Fruit fly (Drosophila melanogaster): ENCODE measurements around the gene RluA-2.

The RluA-2 gene

DNA sequence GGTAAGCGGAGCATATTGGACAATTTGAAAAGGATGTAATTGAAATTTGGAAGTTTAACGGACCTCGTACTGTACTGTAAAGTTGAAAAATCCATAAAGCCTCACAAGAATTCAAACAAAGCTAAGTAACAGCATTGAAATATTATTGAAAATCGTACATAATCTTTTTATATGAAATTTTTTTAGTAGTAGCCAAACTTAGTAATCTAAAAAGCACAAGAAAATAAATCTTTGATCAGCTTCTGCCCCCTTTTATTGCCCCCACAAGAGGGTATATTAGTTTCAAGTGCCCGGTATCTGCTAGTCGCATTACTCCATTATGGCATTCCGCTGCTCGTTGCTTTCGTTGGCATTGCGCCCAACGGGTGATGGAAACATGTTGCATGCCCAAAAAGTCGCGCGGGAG is 10.0 kb upstream of the RluA-2 start (continued):
- TF ChIP-seq CG6813 (GFP tag; optimal IDR thresholded peaks at IDR 0.05) = peak; percentile 61
- TF ChIP-seq Hey (tag; optimal IDR thresholded peaks at IDR 0.05) = no peak
- peak; percentile 21 for TF ChIP-seq CG2116 (GFP tag; optimal IDR thresholded peaks at IDR 0.05)
- TF ChIP-seq CG42726 (GFP tag; IDR thresholded peaks at IDR 0.05; ENCODE audit: partially characterized antibody) = no peak
- peak; percentile 65 for TF ChIP-seq sd (tag; optimal IDR thresholded peaks at IDR 0.05)
- TF ChIP-seq CG3847 (GFP tag; IDR thresholded peaks at IDR 0.05) = 0 out of 2 replicates have a peak, but pooled peaks have one; percentile 26
- TF ChIP-seq CG14667 (GFP tag; IDR thresholded peaks at IDR 0.05) = no peak
- TF ChIP-seq zfh2 (GFP tag; optimal IDR thresholded peaks at IDR 0.05) = no peak
- TF ChIP-seq NFAT (GFP tag; IDR thresholded peaks at IDR 0.05) = peak; percentile 14; the same call in 1 of the 2 replicates
- TF ChIP-seq CG2712 (tag; optimal IDR thresholded peaks at IDR 0.05) = peak; percentile 86
- TF ChIP-seq CG4854 (GFP tag; optimal IDR thresholded peaks at IDR 0.05) = peak; percentile 14
- no peak for TF ChIP-seq CG7745 (tag; optimal IDR thresholded peaks at IDR 0.05)
- peak; percentile 32 for TF ChIP-seq CG6654 (GFP tag; optimal IDR thresholded peaks at IDR 0.05)
- TF ChIP-seq CG31388 (GFP tag; optimal IDR thresholded peaks at IDR 0.05) = peak; percentile 40
- TF ChIP-seq CG5180 (GFP tag; optimal IDR thresholded peaks at IDR 0.05) = peak; percentile 82
- TF ChIP-seq CG3281 (GFP tag; optimal IDR thresholded peaks at IDR 0.05) = peak; percentile 40
- TF ChIP-seq tin (GFP tag; optimal IDR thresholded peaks at IDR 0.05) = peak; percentile 63
- TF ChIP-seq Rx (GFP tag; IDR thresholded peaks at IDR 0.05) = peak; percentile 26; the same call in 1 of the 2 replicates
- TF ChIP-seq en (GFP tag; optimal IDR thresholded peaks at IDR 0.05) = peak; percentile 1
- peak; percentile 10 for TF ChIP-seq psq (GFP tag; optimal IDR thresholded peaks at IDR 0.05)
- peak; percentile 78 for TF ChIP-seq CG7839 (tag; optimal IDR thresholded peaks at IDR 0.05)
- peak; percentile 80 for TF ChIP-seq lmd (GFP tag; IDR thresholded peaks at IDR 0.05)
- no peak for TF ChIP-seq CG4730 (GFP tag; IDR thresholded peaks at IDR 0.05)
- peak; percentile 68 for TF ChIP-seq CG4820 (GFP tag; optimal IDR thresholded peaks at IDR 0.05)
- no peak for TF ChIP-seq Bdp1 (GFP tag; optimal IDR thresholded peaks at IDR 0.05)
- TF ChIP-seq CG17829 (tag; optimal IDR thresholded peaks at IDR 0.05) = peak; percentile 75
- TF ChIP-seq Dll (GFP tag; IDR thresholded peaks at IDR 0.05; ENCODE audit: partially characterized antibody) = no peak
- TF ChIP-seq CG12391 (tag; optimal IDR thresholded peaks at IDR 0.05) = peak; percentile 50
- TF ChIP-seq bcd (GFP tag; optimal IDR thresholded peaks at IDR 0.05) = peak; percentile 78
- TF ChIP-seq cwo (GFP tag; optimal IDR thresholded peaks at IDR 0.05) = peak; percentile 48
- peak; percentile 62 for TF ChIP-seq CG8924 (tag; optimal IDR thresholded peaks at IDR 0.05)
- TF ChIP-seq YL-1 (GFP tag; optimal IDR thresholded peaks at IDR 0.05) = no peak
- no peak for TF ChIP-seq CG1603 (tag; optimal IDR thresholded peaks at IDR 0.05)
- TF ChIP-seq CG5245 (GFP tag; optimal IDR thresholded peaks at IDR 0.05) = peak; percentile 62
- no peak for TF ChIP-seq CG7372 (GFP tag; IDR thresholded peaks at IDR 0.05)
- TF ChIP-seq Awh (GFP tag; IDR thresholded peaks at IDR 0.05) = no peak
- TF ChIP-seq prd (optimal IDR thresholded peaks at IDR 0.05) = no peak
- TF ChIP-seq prd (GFP tag; IDR thresholded peaks at IDR 0.05) = peak; percentile 82
- 0 out of 3 replicates have a peak, but pooled peaks have one; percentile 5 for TF ChIP-seq CG2889 (GFP tag; IDR thresholded peaks at IDR 0.05)
- TF ChIP-seq Fer2 (tag; optimal IDR thresholded peaks at IDR 0.05) = no peak
- TF ChIP-seq Ada2b (GFP tag; IDR thresholded peaks at IDR 0.05) = no peak
- peak; percentile 46 for TF ChIP-seq CG15601 (tag; optimal IDR thresholded peaks at IDR 0.05)
- no peak for TF ChIP-seq CG16813 (GFP tag; IDR thresholded peaks at IDR 0.05; ENCODE audit: partially characterized antibody)
- no peak for TF ChIP-seq hkb (optimal IDR thresholded peaks at IDR 0.05)
- TF ChIP-seq hkb (GFP tag; IDR thresholded peaks at IDR 0.05) = peak; percentile 28; the same call in 1 of the 2 replicates
- peak; percentile 56; the same call in 2 of the 3 replicates for TF ChIP-seq H15 (GFP tag; IDR thresholded peaks at IDR 0.05)
- no peak for TF ChIP-seq wdn (GFP tag; IDR thresholded peaks at IDR 0.05)
- TF ChIP-seq gcm2 (GFP tag; optimal IDR thresholded peaks at IDR 0.05) = no peak
- TF ChIP-seq nerfin-1 (tag; optimal IDR thresholded peaks at IDR 0.05) = peak; percentile 50
- peak; percentile 52 for TF ChIP-seq grau (tag; optimal IDR thresholded peaks at IDR 0.05)
- peak; percentile 65 for TF ChIP-seq CG8388 (GFP tag; optimal IDR thresholded peaks at IDR 0.05)
